Worm (Caenorhabditis elegans): ENCODE measurements around the gene C09F12.2.

C09F12.2 gene

ce11 chrX:11059744-11060143 lies 6.0 kb downstream of the C09F12.2 start, which contains the start of gene lpr-6:
Gene lpr-6, plus strand, starts transcription at chrX:11059994.
- TF ChIP-seq aptf-2 (GFP tag; conservative IDR thresholded peaks at IDR 0.05) (no peak), ceh-58 (GFP tag; IDR thresholded peaks at IDR 0.05) (no peak), Y79H2A.3 (GFP tag; conservative IDR thresholded peaks at IDR 0.05) (no peak)

- TF ChIP-seq lag-1 (GFP tag; IDR thresholded peaks at IDR 0.05) = no peak
- no peak for TF ChIP-seq K11D2.4 (GFP tag; IDR thresholded peaks at IDR 0.05)
Observed at ce11 chrX:11060940-11061339, 7.2 kb downstream of the C09F12.2 start.

ce11 chrX:11061904-11062303 lies 8.2 kb downstream of the C09F12.2 start, which contains the start of gene lpr-5:
Gene lpr-5, plus strand, starts transcription at chrX:11062123.
- TF ChIP-seq B0019.2 (GFP tag; conservative IDR thresholded peaks at IDR 0.05) = no peak
- no peak for TF ChIP-seq unc-62 (GFP tag; optimal IDR thresholded peaks at IDR 0.05)
- no peak for TF ChIP-seq C06A6.2 (GFP tag; conservative IDR thresholded peaks at IDR 0.05)
- no peak for TF ChIP-seq F22D6.2 (tag; optimal IDR thresholded peaks at IDR 0.05)
- no peak for TF ChIP-seq F52B5.7 (tag; optimal IDR thresholded peaks at IDR 0.05)
- TF ChIP-seq lsy-27 (tag; optimal IDR thresholded peaks at IDR 0.05; ENCODE audit: borderline replicate concordance, insufficient read depth) = no peak
- TF ChIP-seq sptf-2 (GFP tag; optimal IDR thresholded peaks at IDR 0.05) = no peak
- no peak for TF ChIP-seq atf-7 (tag; optimal IDR thresholded peaks at IDR 0.05)
- no peak for TF ChIP-seq egl-44 (GFP tag; IDR thresholded peaks at IDR 0.05)
- no peak for TF ChIP-seq T26A5.8 (tag; optimal IDR thresholded peaks at IDR 0.05)
- TF ChIP-seq F37B4.10 (GFP tag; IDR thresholded peaks at IDR 0.05) = no peak
- no peak for TF ChIP-seq sea-2 (GFP tag; IDR thresholded peaks at IDR 0.05)
- TF ChIP-seq bed-2 (GFP tag; IDR thresholded peaks at IDR 0.05) = no peak
- no peak for TF ChIP-seq pha-4 (tag; optimal IDR thresholded peaks at IDR 0.05)
- TF ChIP-seq hsf-1 (GFP tag; IDR thresholded peaks at IDR 0.05) = no peak

ce11 chrX:11064799-11065198 lies 11.1 kb downstream of the C09F12.2 start, which contains the start of gene lpr-4:
Gene lpr-4, plus strand, starts transcription at chrX:11065126.
- TF ChIP-seq B0261.1 (tag; optimal IDR thresholded peaks at IDR 0.05) = no peak
- TF ChIP-seq bed-1 (GFP tag; IDR thresholded peaks at IDR 0.05) = no peak
- no peak for TF ChIP-seq nfyb-1 (GFP tag; IDR thresholded peaks at IDR 0.05)
- TF ChIP-seq let-607 (tag; optimal IDR thresholded peaks at IDR 0.05) = no peak
- TF ChIP-seq F49E8.2 (tag; optimal IDR thresholded peaks at IDR 0.05; ENCODE audit: insufficient read depth) = no peak
- TF ChIP-seq lin-54 (GFP tag; optimal IDR thresholded peaks at IDR 0.05) = no peak
- no peak for TF ChIP-seq zim-3 (tag; optimal IDR thresholded peaks at IDR 0.05)
- TF ChIP-seq Y53G8AR.9 (GFP tag; conservative IDR thresholded peaks at IDR 0.05) = no peak
- no peak for TF ChIP-seq athp-1 (tag; optimal IDR thresholded peaks at IDR 0.05)

ce11 chrX:11067256-11067655 lies 13.5 kb downstream of the C09F12.2 start:
- TF ChIP-seq madf-3 (GFP tag; IDR thresholded peaks at IDR 0.05) = no peak
- no peak for TF ChIP-seq let-607 (tag; optimal IDR thresholded peaks at IDR 0.05)
- no peak for TF ChIP-seq F33H1.4 (GFP tag; IDR thresholded peaks at IDR 0.05)
- TF ChIP-seq Y53F4B.3 (GFP tag; IDR thresholded peaks at IDR 0.05) = no peak
- TF ChIP-seq unc-130 (GFP tag; optimal IDR thresholded peaks at IDR 0.05) = no peak
- no peak for TF ChIP-seq hsf-1 (GFP tag; IDR thresholded peaks at IDR 0.05)
- no peak for TF ChIP-seq T26A5.8 (tag; optimal IDR thresholded peaks at IDR 0.05)
- no peak for TF ChIP-seq snpc-1.1 (tag; optimal IDR thresholded peaks at IDR 0.05; ENCODE audit: insufficient read depth)
- TF ChIP-seq ceh-100 (GFP tag; IDR thresholded peaks at IDR 0.05) = no peak
- no peak for TF ChIP-seq Y95B8A.8 (GFP tag; IDR thresholded peaks at IDR 0.05)
- TF ChIP-seq D2030.7 (GFP tag; IDR thresholded peaks at IDR 0.05) = no peak
- TF ChIP-seq tbp1 (GFP tag; optimal IDR thresholded peaks at IDR 0.05) = no peak
- no peak for TF ChIP-seq rcor-1 (GFP tag; IDR thresholded peaks at IDR 0.05)
- no peak for TF ChIP-seq mxl-1 (tag; optimal IDR thresholded peaks at IDR 0.05)
- no peak for TF ChIP-seq ztf-18 (tag; optimal IDR thresholded peaks at IDR 0.05)
- TF ChIP-seq nhr-120 (GFP tag; IDR thresholded peaks at IDR 0.05) = no peak

All from whole organism, young adult.